Fruit fly (Drosophila melanogaster) whole organism, adult: ENCODE measurements around the gene Nepl4.

Source experiments
- CG12768 ChIP-seq: fragments of 200-800 bp; sonication (Bioruptor generic); optimal IDR thresholded peaks from 2 replicates; lab custom pipeline; 2017; ENCODE audit warnings: missing biosample characterization, missing genetic modification characterization, mild to moderate bottlenecking, moderate library complexity, missing genetic modification reagents
- cic ChIP-seq: fragments of 200-800 bp; sonication (Bioruptor generic); optimal IDR thresholded peaks from 2 replicates; lab custom pipeline; 2017; ENCODE audit warnings: missing biosample characterization, mild to moderate bottlenecking, missing genetic modification characterization, moderate library complexity
- pad ChIP-seq: fragments of 200-800 bp; sonication (Bioruptor generic); optimal IDR thresholded peaks from 3 replicates; lab custom pipeline; 2017; ENCODE audit warnings: missing biosample characterization, missing genetic modification characterization, mild to moderate bottlenecking, moderate library complexity, missing genetic modification reagents

DNA sequence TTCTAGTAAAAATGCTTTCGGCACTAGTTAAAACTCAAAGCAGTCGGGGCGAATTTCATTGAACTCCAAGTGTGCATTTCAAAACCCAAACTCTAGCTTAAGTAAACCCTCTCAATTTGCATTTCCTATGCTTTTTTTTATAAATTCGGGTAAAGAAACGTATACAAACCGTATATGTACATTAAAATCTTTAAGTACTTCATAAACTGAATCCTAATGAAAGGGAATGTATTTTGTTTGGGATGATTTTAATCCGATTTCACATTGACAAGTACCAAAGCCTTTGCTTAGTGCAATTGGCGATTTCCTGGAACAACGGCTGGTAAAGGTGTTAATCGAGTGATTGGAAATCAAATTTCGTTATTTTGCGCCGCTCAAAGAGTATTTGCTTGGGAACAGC is 26.4 kb upstream of the Nepl4 start:
- TF ChIP-seq pad (no peak), CG12768 (GFP tag; lab: Kevin White, UChicago) (no peak), cic (GFP tag; lab: Kevin White, UChicago) (no peak)
